Worm (Caenorhabditis elegans): ENCODE data around the gene F44A6.4.

ce11 chrX:10205321-10205720, 10.0 kb downstream of the F44A6.4 start, which contains the start of gene sex-1:
- no peak for TF ChIP-seq W03F9.2 (tag; optimal IDR thresholded peaks at IDR 0.05)
- TF ChIP-seq dao-5 (tag; optimal IDR thresholded peaks at IDR 0.05): no peak
- no peak for TF ChIP-seq him-1 (tag; optimal IDR thresholded peaks at IDR 0.05)
